Fruit fly (Drosophila melanogaster): ENCODE measurements around the gene Elovl7.

DNA sequence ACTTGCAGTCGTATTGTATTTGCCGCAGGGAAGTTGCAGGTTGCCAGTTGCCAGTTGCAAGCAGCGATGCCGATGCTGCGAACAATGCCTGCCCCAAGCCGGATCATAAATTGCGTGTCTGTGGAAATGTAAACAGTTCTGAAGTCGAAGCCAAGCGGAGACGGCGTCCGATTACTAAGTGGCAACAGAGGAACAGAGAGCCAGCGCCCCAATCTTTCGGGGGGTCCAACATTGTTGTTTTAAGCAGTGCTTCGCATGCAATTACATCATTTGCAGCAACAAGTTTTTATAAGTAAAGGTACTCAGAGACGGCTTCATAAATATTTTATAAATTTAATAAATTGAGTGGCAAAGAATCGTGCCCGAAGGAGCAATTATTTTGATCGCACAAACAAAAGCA, 41.2 kb downstream of the Elovl7 start:
- TF ChIP-seq hb (GFP tag; IDR thresholded peaks at IDR 0.05; ENCODE audit: partially characterized antibody) (no peak), hbn (GFP tag; IDR thresholded peaks at IDR 0.05; ENCODE audit: partially characterized antibody) (no peak), Sox100B (GFP tag; optimal IDR thresholded peaks at IDR 0.05) (no peak), zfh2 (GFP tag; optimal IDR thresholded peaks at IDR 0.05) (no peak), grau (tag; optimal IDR thresholded peaks at IDR 0.05) (no peak), nom (GFP tag; optimal IDR thresholded peaks at IDR 0.05) (no peak), CG7556 (GFP tag; optimal IDR thresholded peaks at IDR 0.05) (no peak), CG12299 (tag; optimal IDR thresholded peaks at IDR 0.05) (no peak), CG11696 (GFP tag; IDR thresholded peaks at IDR 0.05) (no peak), CG14441 (GFP tag; IDR thresholded peaks at IDR 0.05) (no peak)

All from whole organism, embryonic.